Fruit fly (Drosophila melanogaster) whole organism, prepupa: ENCODE results near the gene CG11756.

Experiments
- Blimp-1 ChIP-seq: fragments of 200-800 bp; sonication (Bioruptor generic); optimal IDR thresholded peaks from 3 replicates; lab custom pipeline; 2017; ENCODE audit warnings: missing biosample characterization, missing genetic modification characterization, mild to moderate bottlenecking, moderate library complexity, missing genetic modification reagents
- CG10631 ChIP-seq: fragments of 200-800 bp; sonication (Bioruptor generic); optimal IDR thresholded peaks from 2 replicates; lab custom pipeline; 2016; ENCODE audit warnings: missing biosample characterization, missing genetic modification characterization
- CG10669 ChIP-seq: fragments of 200-800 bp; sonication (Bioruptor generic); optimal IDR thresholded peaks from 3 replicates; lab custom pipeline; 2018; ENCODE audit warnings: missing biosample characterization, mild to moderate bottlenecking, missing genetic modification characterization, moderate library complexity
- CG11762 ChIP-seq: fragments of 200-800 bp; sonication (Bioruptor generic); optimal IDR thresholded peaks from 3 replicates; lab custom pipeline; 2016; ENCODE audit warnings: missing biosample characterization, missing genetic modification characterization; ENCODE audit not compliant: insufficient read depth
- CG1621 ChIP-seq: fragments of 200-800 bp; sonication (Bioruptor generic); optimal IDR thresholded peaks from 3 replicates; lab custom pipeline; 2018; ENCODE audit warnings: missing biosample characterization, mild to moderate bottlenecking, missing genetic modification characterization
- CG16779 ChIP-seq: fragments of 200-800 bp; sonication (Bioruptor generic); optimal IDR thresholded peaks from 3 replicates; lab custom pipeline; 2017; ENCODE audit warnings: missing biosample characterization, mild to moderate bottlenecking, missing genetic modification characterization
- CG3032 ChIP-seq: fragments of 200-800 bp; optimal IDR thresholded peaks from 2 replicates; lab custom pipeline; 2019; ENCODE audit warnings: missing biosample characterization, mild to moderate bottlenecking, missing genetic modification characterization, moderate library complexity
- CG31627 ChIP-seq: fragments of 200-800 bp; sonication (Bioruptor generic); optimal IDR thresholded peaks from 3 replicates; lab custom pipeline; 2016; ENCODE audit warnings: missing biosample characterization, missing genetic modification characterization
- CG32006 ChIP-seq: fragments of 200-800 bp; sonication (Bioruptor generic); optimal IDR thresholded peaks from 3 replicates; lab custom pipeline; 2017; ENCODE audit warnings: missing biosample characterization, mild to moderate bottlenecking, missing genetic modification characterization
- CG34406 ChIP-seq: fragments of 200-800 bp; sonication (Bioruptor generic); optimal IDR thresholded peaks from 3 replicates; lab custom pipeline; 2016; ENCODE audit warnings: missing biosample characterization, missing genetic modification characterization
- CG3919 ChIP-seq: fragments of 200-800 bp; sonication (Bioruptor generic); optimal IDR thresholded peaks from 3 replicates; lab custom pipeline; 2016; ENCODE audit warnings: missing biosample characterization, missing genetic modification characterization
- CG4318 ChIP-seq: fragments of 200-800 bp; sonication (Bioruptor generic); optimal IDR thresholded peaks from 3 replicates; lab custom pipeline; 2017; ENCODE audit warnings: missing biosample characterization, mild to moderate bottlenecking, missing genetic modification characterization
- CG6163 ChIP-seq: fragments of 200-800 bp; sonication (Bioruptor generic); IDR thresholded peaks from 3 replicates; pipeline ENCODE4 v1.3.6; 2022; ENCODE audit warnings: missing biosample characterization, missing genetic modification characterization
- CG6276 ChIP-seq: fragments of 200-800 bp; sonication (Bioruptor generic); optimal IDR thresholded peaks from 2 replicates; lab custom pipeline; 2017; ENCODE audit warnings: missing biosample characterization, mild to moderate bottlenecking, missing genetic modification characterization
- CG6792 ChIP-seq: fragments of 200-800 bp; sonication (Bioruptor generic); optimal IDR thresholded peaks from 3 replicates; lab custom pipeline; 2016; ENCODE audit warnings: missing biosample characterization, missing genetic modification characterization
- CG6808 ChIP-seq: fragments of 200-800 bp; sonication (Bioruptor generic); optimal IDR thresholded peaks from 3 replicates; lab custom pipeline; 2017; ENCODE audit warnings: missing biosample characterization, missing genetic modification characterization, mild to moderate bottlenecking, moderate library complexity, missing genetic modification reagents
- CG8119 ChIP-seq: fragments of 200-800 bp; sonication (Bioruptor generic); IDR thresholded peaks from 3 replicates; pipeline ENCODE4 v1.3.6; 2022; ENCODE audit warnings: missing biosample characterization, missing genetic modification characterization
- CG9139 ChIP-seq: fragments of 200-800 bp; sonication (Bioruptor generic); optimal IDR thresholded peaks from 3 replicates; lab custom pipeline; 2017; ENCODE audit warnings: missing biosample characterization, mild to moderate bottlenecking, missing genetic modification characterization
- Eip78C ChIP-seq: fragments of 200-800 bp; sonication (Bioruptor generic); peaks from one replicate; lab custom pipeline; 2016; ENCODE audit warnings: missing biosample characterization, missing genetic modification characterization
- Eip93F ChIP-seq: fragments of 200-800 bp; sonication (Bioruptor generic); optimal IDR thresholded peaks from 2 replicates; lab custom pipeline; 2016; ENCODE audit warnings: missing biosample characterization, mild to moderate bottlenecking, missing genetic modification characterization
- Ets21C ChIP-seq: fragments of 200-800 bp; sonication (Bioruptor generic); optimal IDR thresholded peaks from 3 replicates; lab custom pipeline; 2016; ENCODE audit warnings: missing biosample characterization, missing genetic modification characterization
- Hr39 ChIP-seq: fragments of 200-800 bp; sonication (Bioruptor generic); optimal IDR thresholded peaks from 2 replicates; lab custom pipeline; 2016; ENCODE audit warnings: missing biosample characterization, missing genetic modification characterization
- Hr4 ChIP-seq: fragments of 200-800 bp; sonication (Bioruptor generic); optimal IDR thresholded peaks from 3 replicates; lab custom pipeline; 2016; ENCODE audit warnings: missing biosample characterization, missing genetic modification characterization
- Lpt ChIP-seq: fragments of 200-800 bp; sonication (Bioruptor generic); optimal IDR thresholded peaks from 3 replicates; lab custom pipeline; 2016; ENCODE audit warnings: missing biosample characterization, missing genetic modification characterization
- Met ChIP-seq: fragments of 200-800 bp; sonication (Bioruptor generic); optimal IDR thresholded peaks from 3 replicates; lab custom pipeline; 2016; ENCODE audit warnings: missing biosample characterization, missing genetic modification characterization
- OdsH ChIP-seq: fragments of 200-800 bp; sonication (Bioruptor generic); optimal IDR thresholded peaks from 3 replicates; lab custom pipeline; 2016; ENCODE audit warnings: missing biosample characterization, missing genetic modification characterization
- Smox ChIP-seq: fragments of 200-800 bp; sonication (Bioruptor generic); optimal IDR thresholded peaks from 3 replicates; lab custom pipeline; 2016; ENCODE audit warnings: missing biosample characterization, missing genetic modification characterization
- Sox14 ChIP-seq: fragments of 200-800 bp; sonication (Bioruptor generic); optimal IDR thresholded peaks from 3 replicates; lab custom pipeline; 2016; ENCODE audit warnings: missing biosample characterization, missing genetic modification characterization
- Sox15 ChIP-seq: fragments of 200-800 bp; sonication (Bioruptor generic); optimal IDR thresholded peaks from 3 replicates; lab custom pipeline; 2016; ENCODE audit warnings: missing biosample characterization, missing genetic modification characterization
- achi ChIP-seq: fragments of 200-800 bp; sonication (Bioruptor generic); optimal IDR thresholded peaks from 3 replicates; lab custom pipeline; 2016; ENCODE audit warnings: missing biosample characterization, missing genetic modification characterization
- acj6 ChIP-seq: fragments of 200-800 bp; sonication (Bioruptor generic); optimal IDR thresholded peaks from 3 replicates; lab custom pipeline; 2016; ENCODE audit warnings: missing biosample characterization, missing genetic modification characterization
- dac ChIP-seq: fragments of 200-800 bp; sonication (Bioruptor generic); optimal IDR thresholded peaks from 2 replicates; lab custom pipeline; 2017; ENCODE audit warnings: missing biosample characterization, mild to moderate bottlenecking, missing genetic modification characterization
- dsx ChIP-seq: fragments of 200-800 bp; optimal IDR thresholded peaks from 3 replicates; lab custom pipeline; 2019; ENCODE audit warnings: missing biosample characterization, mild to moderate bottlenecking, missing genetic modification characterization, moderate library complexity; ENCODE audit not compliant: poor library complexity, severe bottlenecking
- esn ChIP-seq: fragments of 200-800 bp; sonication (Bioruptor generic); optimal IDR thresholded peaks from 2 replicates; lab custom pipeline; 2016; ENCODE audit warnings: missing biosample characterization, mild to moderate bottlenecking, missing genetic modification characterization, moderate library complexity
- fd59A ChIP-seq: fragments of 200-800 bp; sonication (Bioruptor generic); optimal IDR thresholded peaks from 2 replicates; lab custom pipeline; 2017; ENCODE audit warnings: missing biosample characterization, mild to moderate bottlenecking, missing genetic modification characterization, missing genetic modification reagents
- fd85E ChIP-seq: fragments of 200-800 bp; sonication (Bioruptor generic); optimal IDR thresholded peaks from 3 replicates; lab custom pipeline; 2016; ENCODE audit warnings: missing biosample characterization, missing genetic modification characterization
- fkh ChIP-seq: fragments of 200-800 bp; sonication (Bioruptor generic); optimal IDR thresholded peaks from 3 replicates; lab custom pipeline; 2017; ENCODE audit warnings: missing biosample characterization, mild to moderate bottlenecking, missing genetic modification characterization, moderate library complexity
- lz ChIP-seq: fragments of 200-800 bp; sonication (Bioruptor generic); optimal IDR thresholded peaks from 3 replicates; lab custom pipeline; 2016; ENCODE audit warnings: missing biosample characterization, missing genetic modification characterization
- net ChIP-seq: fragments of 200-800 bp; sonication (Bioruptor generic); optimal IDR thresholded peaks from 3 replicates; lab custom pipeline; 2016; ENCODE audit warnings: missing biosample characterization, missing genetic modification characterization
- pdm3 ChIP-seq: fragments of 200-800 bp; sonication (Bioruptor generic); optimal IDR thresholded peaks from 3 replicates; lab custom pipeline; 2016; ENCODE audit warnings: missing biosample characterization, missing genetic modification characterization
- salr ChIP-seq, 2 experiments: fragments of 200-800 bp; sonication (Bioruptor generic); optimal IDR thresholded peaks; 3 replicates each; lab custom pipeline; 2016 to 2018; ENCODE audit warnings: missing biosample characterization in 2 of 2, missing genetic modification characterization in 2 of 2, mild to moderate bottlenecking in 1 of 2
- spab ChIP-seq: fragments of 200-800 bp; sonication (Bioruptor generic); optimal IDR thresholded peaks from 2 replicates; lab custom pipeline; 2017; ENCODE audit warnings: missing biosample characterization, mild to moderate bottlenecking, missing genetic modification characterization, missing genetic modification reagents
- ss ChIP-seq, 2 experiments: fragments of 200-800 bp; sonication (Bioruptor generic); optimal IDR thresholded peaks; 2 replicates in 1 of 2; 3 replicates in 1 of 2; lab custom pipeline; 2017 to 2018; ENCODE audit warnings: mild to moderate bottlenecking in 2 of 2, missing biosample characterization in 2 of 2, missing genetic modification characterization in 2 of 2, moderate library complexity in 1 of 2
- svp ChIP-seq: fragments of 200-800 bp; sonication (Bioruptor generic); peaks from one replicate; lab custom pipeline; 2016; ENCODE audit warnings: missing biosample characterization, missing genetic modification characterization
- vri ChIP-seq: fragments of 200-800 bp; sonication (Bioruptor generic); optimal IDR thresholded peaks from 3 replicates; lab custom pipeline; 2016; ENCODE audit warnings: missing biosample characterization, mild to moderate bottlenecking, missing genetic modification characterization

Gene CG11756

DNA sequence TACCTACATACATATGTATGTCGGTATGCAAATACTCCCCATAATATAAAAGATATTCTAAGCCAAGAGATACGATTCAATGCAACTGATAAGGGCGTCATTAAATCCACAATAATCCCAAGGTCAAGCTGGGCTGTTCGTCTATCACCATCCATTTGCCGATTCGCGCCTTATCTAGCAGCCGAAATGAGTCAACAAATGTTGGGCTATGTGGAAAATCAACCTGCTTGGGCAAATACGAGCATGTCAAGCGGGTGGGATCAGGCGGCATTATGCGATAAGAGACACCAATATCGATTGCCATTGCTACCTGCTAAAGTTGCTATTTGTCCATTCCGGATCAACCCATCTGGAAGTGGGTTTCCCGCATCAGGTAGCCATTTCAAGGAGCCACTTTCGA, 25.3 kb upstream of the CG11756 start:
- no peak for TF ChIP-seq CG3032 (tag; lab: Kevin White, UChicago)
- TF ChIP-seq Blimp-1 (GFP tag; lab: Kevin White, UChicago) = no peak
- TF ChIP-seq Eip93F = no peak
- no peak for TF ChIP-seq net (GFP tag; lab: Kevin White, UChicago)
- TF ChIP-seq CG6276 = no peak
- no peak for TF ChIP-seq CG6808 (GFP tag; lab: Kevin White, UChicago)
- TF ChIP-seq CG6792 (GFP tag; lab: Kevin White, UChicago) = no peak
- peak; percentile 42 for TF ChIP-seq fkh (GFP tag; lab: Kevin White, UChicago)
- no peak for TF ChIP-seq CG16779 (tag; lab: Kevin White, UChicago)
- TF ChIP-seq ss (GFP tag; optimal IDR thresholded peaks at IDR 0.05; lab: Kevin White, UChicago) = no peak
- TF ChIP-seq Smox (GFP tag; lab: Kevin White, UChicago) = no peak
- TF ChIP-seq CG34406 (GFP tag; lab: Kevin White, UChicago) = no peak
- TF ChIP-seq CG11762 = no peak
- TF ChIP-seq vri = no peak
- peak; percentile 81 for TF ChIP-seq svp
- no peak for TF ChIP-seq CG9139
- TF ChIP-seq Hr39 (GFP tag; lab: Kevin White, UChicago) = no peak
- no peak for TF ChIP-seq Hr4
- TF ChIP-seq CG8119 (GFP tag; lab: Robert Waterston, UW) = no peak
- TF ChIP-seq spab = no peak
- TF ChIP-seq Eip78C = peak; percentile 32
- no peak for TF ChIP-seq fd85E (GFP tag; lab: Kevin White, UChicago)
- no peak for TF ChIP-seq CG10669 (GFP tag; lab: Kevin White, UChicago)
- no peak for TF ChIP-seq Ets21C (GFP tag; lab: Kevin White, UChicago)
- TF ChIP-seq, all 60 proteins: peak for 3

DNA sequence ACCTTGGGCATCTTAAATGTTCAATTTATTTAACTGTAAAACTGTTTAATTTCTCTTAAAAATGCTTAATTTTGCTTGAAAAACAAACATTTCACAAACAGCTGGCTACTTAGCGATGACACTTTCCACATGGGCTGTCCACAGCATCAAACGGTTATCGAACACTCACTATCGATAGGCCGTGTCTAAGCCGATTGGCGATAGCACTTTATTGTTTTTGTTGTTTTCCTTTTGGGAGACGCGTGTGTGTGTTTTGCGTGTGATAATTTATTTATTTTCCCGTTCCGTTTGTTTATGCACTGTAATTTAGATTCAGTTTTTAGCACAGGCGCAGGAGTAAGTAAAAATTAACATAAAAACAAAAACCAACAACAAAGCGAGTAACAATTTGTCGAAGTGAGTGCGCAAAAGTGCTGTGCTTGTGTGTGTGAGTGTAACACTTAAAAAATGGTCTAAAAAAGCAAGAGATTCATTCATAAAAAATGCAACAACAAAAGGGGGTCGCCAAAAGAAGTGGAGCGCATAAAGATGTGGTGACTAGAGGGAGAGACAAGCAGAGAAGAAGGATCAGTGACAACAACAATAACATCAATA, 22.6 kb upstream of the CG11756 start, which contains the start of gene Gapvd1:
Gene Gapvd1, plus strand, starts transcription at position 211 of the 594 bp plus-strand sequence.
- TF ChIP-seq Eip78C (peak; percentile 60), CG34406 (GFP tag; lab: Kevin White, UChicago) (no peak), ss (GFP tag; optimal IDR thresholded peaks at IDR 0.05; lab: Kevin White, UChicago) (peak in 1 of 2 experiments; percentile 40), Sox14 (GFP tag; lab: Kevin White, UChicago) (peak; percentile 23), fkh (GFP tag; lab: Kevin White, UChicago) (peak; percentile 57), pdm3 (peak; percentile 6), CG1621 (peak; percentile 2), lz (GFP tag; lab: Kevin White, UChicago) (no peak), OdsH (GFP tag; lab: Kevin White, UChicago) (peak; percentile 0), Met (GFP tag; lab: Kevin White, UChicago) (peak; percentile 23), CG10631 (GFP tag; lab: Kevin White, UChicago) (no peak), esn (GFP tag; lab: Kevin White, UChicago) (peak; percentile 24), acj6 (GFP tag; lab: Kevin White, UChicago) (no peak), CG6808 (GFP tag; lab: Kevin White, UChicago) (peak; percentile 17), svp (peak; percentile 33), achi (GFP tag; lab: Kevin White, UChicago) (peak; percentile 4)

DNA sequence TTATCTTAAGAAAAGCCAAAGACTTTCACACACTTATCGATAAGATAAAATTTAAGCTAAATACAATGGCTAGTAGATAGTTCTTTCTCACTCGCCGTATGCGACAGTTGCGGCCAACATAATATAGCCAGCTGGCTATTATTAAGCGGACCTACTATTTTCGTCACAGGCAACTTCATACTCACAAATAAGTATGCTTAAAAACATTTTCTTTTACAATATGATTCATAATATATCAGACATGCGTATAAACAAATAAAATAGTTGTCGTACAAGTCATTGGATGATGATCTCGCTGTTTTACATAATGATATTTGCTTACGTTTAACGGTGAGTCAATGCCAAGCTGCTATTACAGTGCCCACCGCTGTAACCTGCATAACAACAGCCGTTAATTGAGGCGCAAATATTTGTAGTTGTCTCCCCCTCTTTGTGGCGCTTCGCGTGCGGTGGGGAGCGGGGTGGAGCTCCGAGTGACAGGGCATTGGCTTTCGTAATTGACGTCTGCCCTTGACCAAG, 21.6 kb upstream of the CG11756 start:
- TF ChIP-seq fd59A (GFP tag; lab: Kevin White, UChicago) = peak; percentile 72
- TF ChIP-seq CG31627 = peak; percentile 75
- TF ChIP-seq dsx = peak; percentile 60
- peak; percentile 75 for TF ChIP-seq Met (GFP tag; lab: Kevin White, UChicago)
- peak; percentile 74 for TF ChIP-seq CG1621
- TF ChIP-seq Blimp-1 (GFP tag; lab: Kevin White, UChicago) = peak; percentile 65
- peak; percentile 84 for TF ChIP-seq Hr4
- peak; percentile 39 for TF ChIP-seq dac
- peak; percentile 77 for TF ChIP-seq Sox14 (GFP tag; lab: Kevin White, UChicago)
- peak in 1 of 2 experiments; percentile 54 for TF ChIP-seq salr (GFP tag; optimal IDR thresholded peaks at IDR 0.05; lab: Kevin White, UChicago)
- peak; percentile 70 for TF ChIP-seq CG3919 (GFP tag; lab: Kevin White, UChicago)
- peak; percentile 72 for TF ChIP-seq CG10631 (GFP tag; lab: Kevin White, UChicago)
- TF ChIP-seq CG6808 (GFP tag; lab: Kevin White, UChicago) = peak; percentile 76
- peak; percentile 79 for TF ChIP-seq CG6276
- peak; percentile 84 for TF ChIP-seq CG32006 (GFP tag; lab: Kevin White, UChicago)
- peak; percentile 72 for TF ChIP-seq CG6163 (GFP tag; lab: Robert Waterston, UW)
- peak; percentile 69 for TF ChIP-seq CG4318
- peak; percentile 64 for TF ChIP-seq Sox15 (GFP tag; lab: Kevin White, UChicago)
- TF ChIP-seq spab = peak; percentile 51
- peak; percentile 27 for TF ChIP-seq Lpt (GFP tag; lab: Kevin White, UChicago)
- TF ChIP-seq CG3032 (tag; lab: Kevin White, UChicago) = peak; percentile 68
- TF ChIP-seq achi (GFP tag; lab: Kevin White, UChicago) = peak; percentile 65
